Fruit fly (Drosophila melanogaster) whole organism: Measurements from ENCODE around the gene vers.
A peak's percentile ranks its signal among the peaks of the same experiment; 100 is the strongest.

Experiments used
- CG8478 ChIP-seq: fragments of >200 bp; optimal IDR thresholded peaks from 2 replicates; lab custom pipeline; 2018; ENCODE audit warnings: inconsistent platforms
- Dll ChIP-seq: fragments of >200 bp; optimal IDR thresholded peaks from 2 replicates; lab custom pipeline; 2017
- EcR ChIP-seq, 2 experiments: fragments of >200 bp; optimal IDR thresholded peaks; 2 replicates each; lab custom pipeline; 2017; ENCODE audit warnings: missing biosample characterization in 2 of 2, missing genetic modification characterization in 2 of 2, missing genetic modification reagents in 2 of 2
- pan ChIP-seq: fragments of >200 bp; optimal IDR thresholded peaks from 2 replicates; lab custom pipeline; 2017
- psq ChIP-seq: fragments of >200 bp; optimal IDR thresholded peaks from 2 replicates; lab custom pipeline; 2017
- usp ChIP-seq: fragments of >200 bp; optimal IDR thresholded peaks from 2 replicates; lab custom pipeline; 2017; ENCODE audit warnings: missing biosample characterization, missing genetic modification characterization, mixed read lengths

The vers gene

DNA sequence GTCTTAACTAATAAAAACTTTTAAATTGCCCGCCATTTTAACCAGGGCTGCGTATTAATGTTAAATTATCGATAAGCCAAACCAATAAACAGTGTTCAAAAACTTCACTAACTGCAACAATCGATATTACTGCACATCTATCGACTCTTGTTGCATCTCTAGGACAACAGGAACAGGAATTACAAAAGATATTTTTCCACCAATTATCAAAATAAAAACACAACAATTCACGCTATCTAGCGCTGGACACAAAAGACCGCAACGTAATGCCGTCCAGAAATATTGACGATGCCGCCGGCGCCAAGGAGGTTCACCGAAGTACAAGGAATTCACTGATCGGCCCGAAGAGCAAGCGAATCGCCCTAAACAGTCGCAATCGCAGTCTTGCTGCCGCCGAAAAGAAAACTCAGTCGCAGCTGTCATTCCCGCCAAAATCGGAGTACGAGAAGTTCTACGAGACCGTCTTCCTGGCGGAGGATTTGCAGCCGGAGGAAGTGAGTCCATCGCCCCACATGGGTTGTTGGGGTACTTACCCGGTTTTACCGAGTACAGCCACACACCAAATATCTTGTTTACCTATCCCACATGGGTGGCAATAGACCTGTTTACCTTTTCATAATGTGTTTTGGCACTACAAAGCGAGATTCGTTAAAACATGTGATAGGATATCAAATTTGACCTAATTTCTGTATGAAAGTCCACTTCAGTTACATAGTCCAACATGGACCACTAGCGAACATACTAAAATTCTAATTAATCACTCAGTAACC is at the start of gene vers:
vers (plus strand) TSS at position 136 of the 770 bp plus-strand sequence.
- TF ChIP-seq EcR (GFP tag; optimal IDR thresholded peaks at IDR 0.05; lab: Kevin White, UChicago) (no peak), CG8478 (lab: Kevin White, UChicago) (no peak), pan (lab: Kevin White, UChicago) (no peak), Dll (lab: Kevin White, UChicago) (no peak), psq (lab: Kevin White, UChicago) (no peak), usp (GFP tag; lab: Kevin White, UChicago) (no peak)

DNA sequence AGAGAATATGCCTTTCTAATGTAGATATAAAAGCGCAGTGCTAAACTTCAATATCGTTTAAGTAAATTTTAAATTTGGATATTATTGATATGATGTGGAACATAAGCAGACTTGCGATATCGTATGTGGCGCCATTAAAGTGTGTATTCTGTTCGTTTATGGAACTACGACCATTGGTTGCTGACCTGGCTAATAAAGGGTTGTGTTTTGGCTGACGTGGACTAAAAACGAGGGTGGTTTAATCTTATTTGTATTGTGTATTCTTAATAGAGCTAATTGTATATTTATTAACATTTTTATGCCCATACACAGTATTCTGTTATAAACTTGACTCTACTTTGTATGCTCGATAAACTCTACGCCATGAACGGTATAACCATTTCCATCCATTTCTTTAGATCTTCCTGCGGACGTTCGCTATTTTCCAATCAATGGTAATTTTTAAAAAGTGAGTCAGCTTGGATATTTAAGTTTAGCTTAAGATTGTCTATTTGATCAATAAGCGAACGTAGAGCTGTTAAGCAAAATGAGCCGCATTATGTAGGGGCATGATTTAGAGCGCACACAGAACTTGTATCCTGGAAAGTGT is 49.1 kb upstream of the vers start:
- TF ChIP-seq Dll (lab: Kevin White, UChicago): no peak
- no peak for TF ChIP-seq usp (GFP tag; lab: Kevin White, UChicago)
- TF ChIP-seq CG8478 (lab: Kevin White, UChicago): no peak
- no peak for TF ChIP-seq psq (lab: Kevin White, UChicago)
- TF ChIP-seq EcR (GFP tag; optimal IDR thresholded peaks at IDR 0.05; lab: Kevin White, UChicago): no peak
- no peak for TF ChIP-seq pan (lab: Kevin White, UChicago)

DNA sequence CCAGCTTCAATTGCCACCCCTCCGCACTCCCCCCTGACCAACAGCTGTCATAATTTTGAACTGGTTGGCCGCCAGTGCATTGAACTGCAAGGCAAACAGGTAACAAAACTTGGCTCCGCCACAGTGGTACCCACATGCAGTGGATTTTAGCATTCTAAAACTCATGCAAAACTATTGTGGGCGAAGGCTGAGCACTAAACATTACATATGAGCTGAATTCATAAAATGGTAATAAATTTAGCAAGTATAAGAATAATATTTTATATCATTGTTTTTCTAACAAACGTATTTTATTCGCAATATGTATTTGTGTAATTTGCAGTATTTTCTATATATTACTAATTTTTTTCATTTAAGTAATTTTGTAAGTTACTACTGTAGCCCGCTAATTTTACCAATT is 43.5 kb upstream of the vers start:
- TF ChIP-seq CG8478 (lab: Kevin White, UChicago): no peak
- TF ChIP-seq Dll (lab: Kevin White, UChicago): no peak
- TF ChIP-seq EcR (GFP tag; optimal IDR thresholded peaks at IDR 0.05; lab: Kevin White, UChicago): peak in 1 of 2 experiments; percentile 44

dm6 chr3L:12073076-12073475 is 42.8 kb upstream of the vers start:
- no peak for TF ChIP-seq EcR (GFP tag; optimal IDR thresholded peaks at IDR 0.05; lab: Kevin White, UChicago)
- TF ChIP-seq usp (GFP tag; lab: Kevin White, UChicago): no peak
- no peak for TF ChIP-seq psq (lab: Kevin White, UChicago)
- no peak for TF ChIP-seq pan (lab: Kevin White, UChicago)
- TF ChIP-seq CG8478 (lab: Kevin White, UChicago): no peak
- no peak for TF ChIP-seq Dll (lab: Kevin White, UChicago)

- TF ChIP-seq usp (GFP tag; lab: Kevin White, UChicago) (no peak), pan (lab: Kevin White, UChicago) (no peak), psq (lab: Kevin White, UChicago) (no peak)
Measured at dm6 chr3L:12073861-12074633, 41.9 kb upstream of the vers start.

- TF ChIP-seq psq (lab: Kevin White, UChicago) (no peak), EcR (GFP tag; optimal IDR thresholded peaks at IDR 0.05; lab: Kevin White, UChicago) (no peak), pan (lab: Kevin White, UChicago) (no peak), usp (GFP tag; lab: Kevin White, UChicago) (no peak), Dll (lab: Kevin White, UChicago) (no peak), CG8478 (lab: Kevin White, UChicago) (no peak)
Measured at dm6 chr3L:12074952-12075351, 40.9 kb upstream of the vers start.

DNA sequence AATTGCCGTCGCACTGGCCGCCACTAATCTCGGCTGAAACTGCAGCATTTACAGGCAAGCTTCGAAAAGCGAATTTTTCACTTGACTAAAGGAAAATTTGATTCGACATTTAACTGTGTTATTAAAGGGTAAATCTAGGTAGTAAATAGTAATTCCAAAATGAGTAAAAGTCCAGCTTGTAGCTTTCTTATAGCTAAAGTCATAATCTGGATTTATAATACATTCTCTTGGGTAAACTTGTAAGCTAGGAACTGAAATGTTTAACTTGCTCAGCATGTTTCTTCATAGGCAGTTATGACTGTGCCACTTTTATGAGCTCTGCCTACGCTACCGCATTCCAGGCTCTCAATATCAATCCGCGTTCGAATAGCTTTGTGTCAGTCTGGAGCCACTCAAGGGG is 39.6 kb upstream of the vers start:
- TF ChIP-seq Dll (lab: Kevin White, UChicago) (no peak), EcR (GFP tag; optimal IDR thresholded peaks at IDR 0.05; lab: Kevin White, UChicago) (no peak), CG8478 (lab: Kevin White, UChicago) (no peak), pan (lab: Kevin White, UChicago) (no peak), usp (GFP tag; lab: Kevin White, UChicago) (no peak), psq (lab: Kevin White, UChicago) (no peak)

DNA sequence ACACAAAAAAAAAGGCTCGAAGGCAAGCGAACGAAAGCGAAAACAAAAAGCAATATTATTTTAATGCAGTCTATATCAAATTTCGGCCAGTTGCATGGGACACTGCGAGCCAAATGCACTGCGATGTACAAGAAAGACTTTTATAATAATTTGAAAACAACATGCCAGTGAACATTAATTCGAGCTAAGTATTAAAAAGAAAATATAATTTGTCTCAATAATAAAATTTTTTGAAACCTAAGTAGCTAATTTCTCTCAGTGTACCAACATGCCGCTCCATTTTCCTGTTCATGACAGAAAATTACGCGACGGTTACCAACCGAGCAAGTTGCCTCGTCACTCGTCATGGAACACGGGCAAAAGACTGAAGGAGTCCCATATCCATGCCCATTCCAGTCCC is 38.6 kb upstream of the vers start:
- no peak for TF ChIP-seq Dll (lab: Kevin White, UChicago)

DNA sequence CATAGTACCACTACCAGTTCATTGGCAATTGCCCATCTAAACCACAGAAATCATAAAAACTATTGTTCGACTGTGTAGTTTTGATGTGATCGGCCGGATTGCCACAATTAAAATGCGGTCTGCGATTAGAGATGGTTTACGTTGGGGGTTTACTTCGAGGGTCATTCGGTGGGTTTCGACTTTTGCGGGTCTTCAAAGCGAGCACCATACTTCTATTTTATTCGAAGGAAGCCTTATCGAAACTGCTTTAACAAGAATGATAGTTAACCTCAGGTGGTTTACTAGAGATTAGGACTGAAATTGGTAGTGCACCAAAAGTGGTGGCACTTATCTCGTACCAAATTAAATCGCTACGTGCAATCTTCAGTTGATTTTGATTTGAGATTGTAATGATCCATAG is 37.9 kb upstream of the vers start:
- TF ChIP-seq EcR (GFP tag; optimal IDR thresholded peaks at IDR 0.05; lab: Kevin White, UChicago) (no peak), pan (lab: Kevin White, UChicago) (no peak), usp (GFP tag; lab: Kevin White, UChicago) (no peak), CG8478 (lab: Kevin White, UChicago) (no peak), psq (lab: Kevin White, UChicago) (no peak), Dll (lab: Kevin White, UChicago) (no peak)

DNA sequence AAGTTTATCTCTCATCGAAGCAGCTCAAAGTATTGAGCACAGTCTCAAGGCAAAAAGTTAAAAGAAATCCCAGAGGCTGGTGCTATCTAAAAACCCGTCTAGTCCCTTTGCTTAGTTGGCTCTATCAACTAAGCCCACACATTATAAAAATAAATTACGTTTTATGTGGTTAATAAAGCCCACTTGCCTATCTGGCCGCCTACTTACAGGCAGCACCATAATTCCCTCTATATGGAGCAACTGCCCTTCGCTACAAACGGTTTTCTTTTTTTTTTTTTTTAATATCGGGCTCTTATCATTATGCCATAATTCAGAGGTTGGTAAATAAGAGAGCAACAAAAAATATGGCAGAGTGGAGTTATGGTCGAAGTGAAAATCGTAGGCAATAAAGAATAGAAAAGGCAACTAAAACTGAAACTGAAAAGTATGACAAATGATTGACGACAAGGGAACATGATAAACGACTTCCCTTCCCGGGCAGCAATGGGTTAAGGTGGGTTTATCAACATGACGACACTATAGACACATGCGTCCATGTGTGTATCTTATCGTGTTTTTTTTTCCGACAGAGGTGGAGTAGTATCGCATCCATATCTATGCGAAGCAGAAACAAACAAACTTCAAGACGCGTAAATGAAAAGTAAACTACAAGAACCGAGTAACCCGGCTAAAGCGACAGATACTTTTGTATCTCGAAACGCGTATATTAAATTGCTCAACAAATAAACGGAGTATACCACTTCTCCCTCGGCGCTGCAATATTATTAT is 37.2 kb upstream of the vers start:
- TF ChIP-seq psq (lab: Kevin White, UChicago) (no peak), CG8478 (lab: Kevin White, UChicago) (no peak), pan (lab: Kevin White, UChicago) (no peak)
